Worm (Caenorhabditis elegans): ENCODE data around the gene ZK688.9.

ce11 chrIII:7855468-7855867, 27.3 kb downstream of the ZK688.9 start:
- TF ChIP-seq K09A11.1 (tag; optimal IDR thresholded peaks at IDR 0.05; ENCODE audit: insufficient read depth) (no peak), K02D7.2 (tag; optimal IDR thresholded peaks at IDR 0.05) (no peak), pax-1 (tag; optimal IDR thresholded peaks at IDR 0.05) (no peak), dve-1 (tag; optimal IDR thresholded peaks at IDR 0.05) (no peak), rnt-1 (tag; optimal IDR thresholded peaks at IDR 0.05) (no peak), ceh-14 (tag; optimal IDR thresholded peaks at IDR 0.05) (no peak), ceh-18 (tag; optimal IDR thresholded peaks at IDR 0.05) (no peak), sox-4 (tag; optimal IDR thresholded peaks at IDR 0.05) (no peak), pqm-1 (tag; optimal IDR thresholded peaks at IDR 0.05) (no peak)

Data from whole organism, late embryonic.